Fruit fly (Drosophila melanogaster) whole organism: ENCODE data around the gene Dora.

ENCODE experiments used
- CG8478 ChIP-seq: fragments of >200 bp; optimal IDR thresholded peaks from 2 replicates; lab custom pipeline; 2018; ENCODE audit warnings: inconsistent platforms
- Dll ChIP-seq: fragments of >200 bp; optimal IDR thresholded peaks from 2 replicates; lab custom pipeline; 2017
- EcR ChIP-seq, 2 experiments: fragments of >200 bp; optimal IDR thresholded peaks; 2 replicates each; lab custom pipeline; 2017; ENCODE audit warnings: missing biosample characterization in 2 of 2, missing genetic modification characterization in 2 of 2, missing genetic modification reagents in 2 of 2
- pan ChIP-seq: fragments of >200 bp; optimal IDR thresholded peaks from 2 replicates; lab custom pipeline; 2017
- psq ChIP-seq: fragments of >200 bp; optimal IDR thresholded peaks from 2 replicates; lab custom pipeline; 2017
- usp ChIP-seq: fragments of >200 bp; optimal IDR thresholded peaks from 2 replicates; lab custom pipeline; 2017; ENCODE audit warnings: missing biosample characterization, missing genetic modification characterization, mixed read lengths

Gene Dora

DNA sequence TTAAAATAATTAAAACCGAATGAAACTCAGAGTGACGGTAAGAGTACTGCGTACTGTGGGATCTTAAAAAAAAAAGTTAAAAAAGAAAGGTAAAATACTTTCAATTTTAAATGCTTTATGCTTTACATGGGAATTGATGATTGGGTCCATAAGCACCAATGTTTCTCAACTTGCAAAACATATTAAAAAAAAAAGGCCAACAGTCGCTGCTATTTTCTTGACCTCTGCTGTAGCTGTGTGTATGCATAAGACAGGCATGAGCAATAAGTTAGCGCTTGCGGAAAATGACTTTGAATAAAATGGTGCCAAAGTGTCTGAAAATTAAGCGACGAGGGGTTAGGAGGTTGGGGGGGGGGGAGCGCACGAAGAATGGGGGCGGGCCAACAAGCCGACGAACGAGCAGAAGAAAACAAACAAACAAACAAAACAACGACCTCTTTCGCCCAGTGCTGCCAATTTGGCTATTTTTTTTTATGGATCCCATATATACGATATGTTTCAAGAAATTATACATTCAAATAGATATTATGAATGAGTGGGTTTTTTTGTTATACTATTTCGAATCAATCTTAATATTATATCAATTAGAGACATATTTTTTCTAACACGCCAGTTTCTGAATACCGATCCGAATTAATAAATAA lies 5.9 kb downstream of the Dora start:
- TF ChIP-seq EcR (GFP tag; optimal IDR thresholded peaks at IDR 0.05; lab: Kevin White, UChicago) (no peak), CG8478 (lab: Kevin White, UChicago) (no peak), usp (GFP tag; lab: Kevin White, UChicago) (no peak), pan (lab: Kevin White, UChicago) (no peak), psq (lab: Kevin White, UChicago) (no peak), Dll (lab: Kevin White, UChicago) (no peak)

DNA sequence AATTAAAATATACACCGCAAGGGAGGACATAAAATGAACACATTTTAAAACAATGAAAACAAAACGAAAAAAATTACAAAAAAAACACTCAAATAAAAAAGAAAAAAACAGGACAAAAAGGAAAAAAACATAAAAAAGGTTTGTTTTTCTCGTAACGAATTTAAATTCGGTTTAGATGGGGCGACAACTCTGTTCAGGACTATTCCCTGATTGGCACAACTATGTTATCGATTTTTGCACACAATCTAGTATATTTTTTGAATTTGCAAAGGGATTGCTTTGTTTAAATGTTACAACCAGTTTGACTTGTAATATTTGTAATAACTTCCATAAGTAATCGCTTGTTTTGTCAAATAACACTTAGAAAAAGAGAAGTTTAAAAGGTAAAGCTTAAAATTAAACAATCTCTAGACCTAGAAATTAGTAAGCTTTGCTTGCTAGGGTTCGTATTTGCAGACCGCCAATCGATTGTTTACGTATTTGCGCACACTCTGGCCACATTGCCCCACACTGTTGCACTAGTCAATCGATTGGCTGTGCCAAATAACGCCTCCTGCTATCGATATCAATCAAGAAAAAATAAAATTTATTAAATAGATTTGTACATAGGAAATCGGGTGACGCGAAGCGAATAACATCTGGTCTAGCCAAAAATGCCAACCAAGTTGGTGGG lies 20.4 kb downstream of the Dora start, which contains the start of gene CG7332:
TSS of gene CG7332 (plus strand) at position 515 of the 673 bp plus-strand sequence.
- TF ChIP-seq CG8478 (lab: Kevin White, UChicago) (no peak), EcR (GFP tag; optimal IDR thresholded peaks at IDR 0.05; lab: Kevin White, UChicago) (no peak), psq (lab: Kevin White, UChicago) (no peak)

DNA sequence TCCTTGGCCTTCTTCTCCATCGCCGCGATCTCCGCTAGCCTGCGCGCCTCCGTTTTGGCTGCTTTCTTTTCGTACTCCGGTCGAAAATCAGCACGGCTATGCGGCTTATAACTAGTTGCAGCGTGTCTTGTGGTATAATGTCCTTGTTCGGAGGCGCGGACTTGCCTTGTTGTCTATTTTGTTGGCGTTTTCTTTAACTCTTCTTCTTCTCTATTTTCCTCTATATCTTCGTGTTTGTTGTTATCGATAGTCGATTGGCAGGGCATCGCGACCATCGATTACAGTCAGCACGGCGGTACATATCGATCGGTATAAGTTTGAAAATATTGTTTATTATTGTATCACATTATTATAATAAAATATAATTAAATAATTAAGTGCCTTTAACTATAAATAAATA lies 29.7 kb downstream of the Dora start, which contains the start of gene Flacc:
TSS of gene Flacc (minus strand) at position 204 of the 400 bp plus-strand sequence.
- TF ChIP-seq CG8478 (lab: Kevin White, UChicago): no peak
- TF ChIP-seq pan (lab: Kevin White, UChicago): no peak
- TF ChIP-seq usp (GFP tag; lab: Kevin White, UChicago): no peak
- TF ChIP-seq Dll (lab: Kevin White, UChicago): no peak
- TF ChIP-seq EcR (GFP tag; optimal IDR thresholded peaks at IDR 0.05; lab: Kevin White, UChicago): no peak
- TF ChIP-seq psq (lab: Kevin White, UChicago): no peak

DNA sequence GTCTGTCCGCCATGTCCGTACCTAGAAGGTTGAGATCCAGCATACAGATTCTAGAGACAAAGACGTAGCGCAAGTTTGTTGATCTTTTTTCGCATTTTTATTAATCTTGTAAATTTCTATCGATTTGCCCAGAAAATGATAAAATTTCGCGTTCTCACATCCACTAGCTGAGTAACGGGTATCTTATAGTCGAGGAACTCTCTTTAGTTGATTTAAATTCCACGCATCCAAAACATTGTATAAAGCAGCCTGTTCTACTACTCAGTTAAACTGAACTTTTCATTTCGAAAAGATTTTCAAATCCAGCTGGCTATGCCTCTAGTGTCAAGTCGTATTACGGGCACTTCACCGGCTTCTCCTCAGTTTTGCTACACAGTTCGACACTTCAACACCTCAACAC lies 30.4 kb downstream of the Dora start, which contains the start of gene SdhBL:
TSS of gene SdhBL (plus strand) at position 301 of the 400 bp plus-strand sequence.
- TF ChIP-seq EcR (GFP tag; optimal IDR thresholded peaks at IDR 0.05; lab: Kevin White, UChicago) (no peak), pan (lab: Kevin White, UChicago) (no peak), Dll (lab: Kevin White, UChicago) (no peak), usp (GFP tag; lab: Kevin White, UChicago) (no peak), psq (lab: Kevin White, UChicago) (no peak), CG8478 (lab: Kevin White, UChicago) (no peak)

dm6 chrX:18897294-18897693 lies 33.5 kb downstream of the Dora start:
- no peak for TF ChIP-seq EcR (GFP tag; optimal IDR thresholded peaks at IDR 0.05; lab: Kevin White, UChicago)
- TF ChIP-seq Dll (lab: Kevin White, UChicago): no peak
- TF ChIP-seq psq (lab: Kevin White, UChicago): no peak
- TF ChIP-seq usp (GFP tag; lab: Kevin White, UChicago): no peak
- TF ChIP-seq pan (lab: Kevin White, UChicago): no peak
- TF ChIP-seq CG8478 (lab: Kevin White, UChicago): no peak

dm6 chrX:18897906-18898305 lies 34.2 kb downstream of the Dora start:
- TF ChIP-seq CG8478 (lab: Kevin White, UChicago) (no peak), EcR (GFP tag; optimal IDR thresholded peaks at IDR 0.05; lab: Kevin White, UChicago) (no peak), Dll (lab: Kevin White, UChicago) (no peak), psq (lab: Kevin White, UChicago) (no peak), pan (lab: Kevin White, UChicago) (no peak), usp (GFP tag; lab: Kevin White, UChicago) (no peak)

DNA sequence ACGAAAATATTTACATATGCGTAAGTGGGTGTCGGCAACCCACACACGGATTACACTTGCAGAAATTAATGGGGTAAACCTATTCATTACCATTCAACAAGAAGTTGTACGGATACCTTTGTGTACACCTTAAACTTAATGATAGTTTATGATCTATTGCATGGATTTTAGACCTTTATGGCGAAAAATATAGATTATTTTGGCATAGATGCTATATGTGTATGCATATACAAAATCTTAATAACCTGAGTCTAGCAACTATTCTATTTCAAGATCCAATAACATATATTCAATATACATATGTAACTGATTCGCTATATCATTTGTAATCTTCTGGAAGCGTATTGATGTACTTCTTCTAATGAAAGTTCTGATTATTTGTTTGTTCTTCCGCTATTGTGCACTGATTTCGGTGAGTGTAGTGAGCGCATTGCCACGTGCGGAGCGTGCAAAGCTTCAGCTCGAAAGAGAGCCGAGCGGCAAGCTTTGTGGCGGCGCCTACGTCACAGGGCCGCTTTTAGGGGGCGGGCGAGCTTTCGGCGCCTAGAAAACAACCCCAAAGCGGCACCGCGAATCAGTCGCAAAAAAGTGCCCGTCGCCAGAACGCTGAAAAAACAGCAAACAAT lies 36.2 kb downstream of the Dora start, which contains the start of gene CG7378:
TSS of gene CG7378 (plus strand) at position 576 of the 626 bp plus-strand sequence.
- no peak for TF ChIP-seq pan (lab: Kevin White, UChicago)
- no peak for TF ChIP-seq psq (lab: Kevin White, UChicago)
- TF ChIP-seq Dll (lab: Kevin White, UChicago): no peak
- no peak for TF ChIP-seq usp (GFP tag; lab: Kevin White, UChicago)
- no peak for TF ChIP-seq CG8478 (lab: Kevin White, UChicago)
- no peak for TF ChIP-seq EcR (GFP tag; optimal IDR thresholded peaks at IDR 0.05; lab: Kevin White, UChicago)

- TF ChIP-seq usp (GFP tag; lab: Kevin White, UChicago): no peak
- TF ChIP-seq pan (lab: Kevin White, UChicago): no peak
- TF ChIP-seq CG8478 (lab: Kevin White, UChicago): no peak
- no peak for TF ChIP-seq Dll (lab: Kevin White, UChicago)
- no peak for TF ChIP-seq psq (lab: Kevin White, UChicago)
- TF ChIP-seq EcR (GFP tag; optimal IDR thresholded peaks at IDR 0.05; lab: Kevin White, UChicago): no peak
These were observed 37.2 kb downstream of the Dora start for dm6 chrX:18900958-18901357.

dm6 chrX:18902800-18903199 lies 39.0 kb downstream of the Dora start:
- TF ChIP-seq EcR (GFP tag; optimal IDR thresholded peaks at IDR 0.05; lab: Kevin White, UChicago) (no peak), CG8478 (lab: Kevin White, UChicago) (no peak), pan (lab: Kevin White, UChicago) (no peak), psq (lab: Kevin White, UChicago) (no peak)

- TF ChIP-seq EcR (GFP tag; optimal IDR thresholded peaks at IDR 0.05; lab: Kevin White, UChicago) (no peak), pan (lab: Kevin White, UChicago) (no peak), usp (GFP tag; lab: Kevin White, UChicago) (no peak), CG8478 (lab: Kevin White, UChicago) (no peak), psq (lab: Kevin White, UChicago) (no peak), Dll (lab: Kevin White, UChicago) (no peak)
These were observed 41.4 kb downstream of the Dora start for dm6 chrX:18905152-18905551.

dm6 chrX:18910827-18911226 lies 47.1 kb downstream of the Dora start:
- TF ChIP-seq usp (GFP tag; lab: Kevin White, UChicago): no peak
- TF ChIP-seq pan (lab: Kevin White, UChicago): no peak
- TF ChIP-seq Dll (lab: Kevin White, UChicago): no peak
- TF ChIP-seq psq (lab: Kevin White, UChicago): no peak
- TF ChIP-seq CG8478 (lab: Kevin White, UChicago): no peak
- no peak for TF ChIP-seq EcR (GFP tag; optimal IDR thresholded peaks at IDR 0.05; lab: Kevin White, UChicago)
